Worm (Caenorhabditis elegans) whole organism, L2 larva: Measurements from ENCODE around the gene nlg-1.
A peak's percentile ranks its signal among the peaks of the same experiment; 100 is the strongest.

Experiments used
- C34F6.9 ChIP-seq: fragments of 150-350 bp; optimal IDR thresholded peaks from 2 replicates; lab custom pipeline; 2014; ENCODE audit warnings: missing biosample characterization, missing genetic modification characterization
- F13H6.1 ChIP-seq: sonication (generic microtip); optimal IDR thresholded peaks from 2 replicates; lab custom pipeline; 2016; ENCODE audit warnings: missing genetic modification characterization, missing compliant biosample characterization
- R02D3.7 ChIP-seq: fragments of 150-350 bp; optimal IDR thresholded peaks from 2 replicates; lab custom pipeline; 2014; ENCODE audit warnings: missing biosample characterization, missing genetic modification characterization
- Y55F3AM.14 ChIP-seq: fragments of 200-800 bp; sonication (Bioruptor generic); optimal IDR thresholded peaks from 2 replicates; lab custom pipeline; 2018; ENCODE audit warnings: mild to moderate bottlenecking, missing genetic modification characterization, missing compliant biosample characterization
- blmp-1 ChIP-seq: sonication (generic microtip); optimal IDR thresholded peaks from 2 replicates; lab custom pipeline; 2017; ENCODE audit warnings: missing genetic modification characterization, mild to moderate bottlenecking, missing compliant biosample characterization, antibody characterized with exemption, moderate library complexity; ENCODE audit not compliant: insufficient read depth
- ceh-16 ChIP-seq: fragments of 150-350 bp; optimal IDR thresholded peaks from 2 replicates; lab custom pipeline; 2014; ENCODE audit warnings: missing biosample characterization, missing genetic modification characterization
- dmd-4 ChIP-seq: sonication (generic microtip); optimal IDR thresholded peaks from 2 replicates; lab custom pipeline; 2017; ENCODE audit warnings: missing biosample characterization, missing genetic modification characterization
- elt-1 ChIP-seq: fragments of 150-350 bp; optimal IDR thresholded peaks from 2 replicates; lab custom pipeline; 2014; ENCODE audit warnings: missing biosample characterization, missing genetic modification characterization
- elt-3 ChIP-seq: sonication (generic microtip); optimal IDR thresholded peaks from 2 replicates; lab custom pipeline; 2017; ENCODE audit warnings: missing biosample characterization, missing genetic modification characterization
- gmeb-1 ChIP-seq: fragments of 150-350 bp; optimal IDR thresholded peaks from 2 replicates; lab custom pipeline; 2014; ENCODE audit warnings: missing biosample characterization, missing genetic modification characterization
- lin-11 ChIP-seq: fragments of 150-350 bp; sonication (generic microtip); optimal IDR thresholded peaks from 2 replicates; lab custom pipeline; 2014; ENCODE audit warnings: missing biosample characterization, missing genetic modification characterization, inconsistent platforms, mixed read lengths
- lin-13 ChIP-seq: fragments of 150-350 bp; optimal IDR thresholded peaks from 2 replicates; lab custom pipeline; 2014; ENCODE audit warnings: missing biosample characterization, missing genetic modification reagents, missing genetic modification characterization
- lin-39 ChIP-seq: fragments of 150-350 bp; optimal IDR thresholded peaks from 2 replicates; lab custom pipeline; 2014; ENCODE audit warnings: missing biosample characterization, missing genetic modification reagents, missing genetic modification characterization
- mab-5 ChIP-seq: fragments of 150-350 bp; optimal IDR thresholded peaks from 2 replicates; lab custom pipeline; 2014; ENCODE audit warnings: missing biosample characterization, missing genetic modification characterization
- mbf-1 ChIP-seq: sonication (generic microtip); optimal IDR thresholded peaks from 2 replicates; lab custom pipeline; 2017; ENCODE audit warnings: missing biosample characterization, missing genetic modification characterization
- mdl-1 ChIP-seq, 2 experiments: fragments of 150-350 bp in 1 of 2; sonication (generic microtip) in 1 of 2; optimal IDR thresholded peaks; 2 replicates each; lab custom pipeline; 2017; ENCODE audit warnings: missing biosample characterization in 2 of 2, missing genetic modification characterization in 2 of 2
- nhr-10 ChIP-seq: sonication (generic microtip); optimal IDR thresholded peaks from 2 replicates; lab custom pipeline; 2017; ENCODE audit warnings: missing biosample characterization, missing genetic modification characterization
- nhr-12 ChIP-seq: fragments of 150-350 bp; optimal IDR thresholded peaks from 2 replicates; lab custom pipeline; 2014; ENCODE audit warnings: missing biosample characterization, missing genetic modification characterization
- nhr-129 ChIP-seq: fragments of 150-350 bp; optimal IDR thresholded peaks from 2 replicates; lab custom pipeline; 2014; ENCODE audit warnings: missing biosample characterization, missing genetic modification characterization
- nhr-237 ChIP-seq: fragments of 150-350 bp; optimal IDR thresholded peaks from 2 replicates; lab custom pipeline; 2014; ENCODE audit warnings: missing biosample characterization, missing genetic modification characterization
- nhr-6 ChIP-seq: fragments of 150-350 bp; optimal IDR thresholded peaks from 2 replicates; lab custom pipeline; 2014; ENCODE audit warnings: missing biosample characterization, missing genetic modification characterization
- nhr-77 ChIP-seq: fragments of 150-350 bp; optimal IDR thresholded peaks from 2 replicates; lab custom pipeline; 2014; ENCODE audit warnings: missing biosample characterization, missing genetic modification characterization
- sem-4 ChIP-seq: fragments of 150-350 bp; optimal IDR thresholded peaks from 2 replicates; lab custom pipeline; 2014; ENCODE audit warnings: missing biosample characterization, missing genetic modification reagents, missing genetic modification characterization
- skn-1 ChIP-seq: sonication (generic microtip); optimal IDR thresholded peaks from 2 replicates; lab custom pipeline; 2017; ENCODE audit warnings: missing biosample characterization, missing genetic modification characterization
- sma-9 ChIP-seq, 2 experiments: fragments of 150-350 bp in 1 of 2; sonication (generic microtip) in 1 of 2; optimal IDR thresholded peaks; 2 replicates each; lab custom pipeline; 2014 to 2016; ENCODE audit warnings: missing genetic modification characterization in 2 of 2, mild to moderate bottlenecking in 1 of 2, missing biosample characterization in 1 of 2, missing compliant biosample characterization in 1 of 2, missing genetic modification reagents in 1 of 2, moderate library complexity in 1 of 2
- snpc-4 ChIP-seq: fragments of 150-350 bp; optimal IDR thresholded peaks from 2 replicates; lab custom pipeline; 2014; ENCODE audit warnings: missing biosample characterization, missing genetic modification characterization
- unc-39 ChIP-seq: fragments of 150-350 bp; optimal IDR thresholded peaks from 2 replicates; lab custom pipeline; 2014; ENCODE audit warnings: missing biosample characterization, missing genetic modification characterization
- zag-1 ChIP-seq: fragments of 150-350 bp; optimal IDR thresholded peaks from 2 replicates; lab custom pipeline; 2014; ENCODE audit warnings: missing biosample characterization, missing genetic modification characterization
- ztf-1 ChIP-seq: fragments of 200-800 bp; sonication (Bioruptor generic); conservative IDR thresholded peaks from 2 replicates; pipeline ENCODE4 v1.3.6; 2022; ENCODE audit warnings: missing genetic modification characterization, missing compliant biosample characterization

Gene nlg-1

DNA sequence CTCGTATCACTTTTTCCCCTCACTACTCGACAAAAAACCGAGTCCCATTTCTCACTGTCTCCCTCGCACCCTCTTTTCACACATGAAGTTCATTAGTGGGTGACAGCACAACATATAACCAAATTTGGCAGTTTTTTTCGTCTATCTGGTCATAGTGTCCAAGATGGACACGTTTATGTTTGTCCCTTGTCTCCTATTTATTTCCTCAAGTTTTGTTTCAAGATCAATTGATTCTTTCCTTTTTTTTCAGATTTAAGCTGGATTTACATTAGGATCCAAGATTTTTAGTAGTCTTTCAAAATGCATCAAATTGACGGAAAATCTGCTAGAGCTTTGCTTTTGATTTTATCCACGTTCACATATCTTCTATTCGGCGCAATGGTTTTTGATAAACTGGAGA lies 8.6 kb upstream of the nlg-1 start, which contains the start of gene twk-20:
Gene twk-20 (plus strand): TSS at position 301 of the 400 bp plus-strand sequence.
- no peak for TF ChIP-seq zag-1 (tag; lab: Kevin White, UChicago)
- no peak for TF ChIP-seq nhr-6
- TF ChIP-seq dmd-4 = no peak
- no peak for TF ChIP-seq mbf-1 (tag; lab: Kevin White, UChicago)
- TF ChIP-seq nhr-12 (tag; lab: Kevin White, UChicago) = no peak
- TF ChIP-seq nhr-77 (tag; lab: Kevin White, UChicago) = no peak
- no peak for TF ChIP-seq mab-5 (tag; lab: Kevin White, UChicago)
- TF ChIP-seq nhr-10 (tag; lab: Kevin White, UChicago) = no peak
- TF ChIP-seq skn-1 (tag; lab: Kevin White, UChicago) = no peak
- no peak for TF ChIP-seq sem-4 (tag; lab: Kevin White, UChicago)
- no peak for TF ChIP-seq C34F6.9 (tag; lab: Kevin White, UChicago)
- no peak for TF ChIP-seq Y55F3AM.14 (GFP tag; lab: Kevin White, UChicago)
- TF ChIP-seq nhr-129 (tag; lab: Kevin White, UChicago) = no peak
- no peak for TF ChIP-seq F13H6.1 (tag; lab: Kevin White, UChicago)
- TF ChIP-seq, all 48 proteins: peak for 0

DNA sequence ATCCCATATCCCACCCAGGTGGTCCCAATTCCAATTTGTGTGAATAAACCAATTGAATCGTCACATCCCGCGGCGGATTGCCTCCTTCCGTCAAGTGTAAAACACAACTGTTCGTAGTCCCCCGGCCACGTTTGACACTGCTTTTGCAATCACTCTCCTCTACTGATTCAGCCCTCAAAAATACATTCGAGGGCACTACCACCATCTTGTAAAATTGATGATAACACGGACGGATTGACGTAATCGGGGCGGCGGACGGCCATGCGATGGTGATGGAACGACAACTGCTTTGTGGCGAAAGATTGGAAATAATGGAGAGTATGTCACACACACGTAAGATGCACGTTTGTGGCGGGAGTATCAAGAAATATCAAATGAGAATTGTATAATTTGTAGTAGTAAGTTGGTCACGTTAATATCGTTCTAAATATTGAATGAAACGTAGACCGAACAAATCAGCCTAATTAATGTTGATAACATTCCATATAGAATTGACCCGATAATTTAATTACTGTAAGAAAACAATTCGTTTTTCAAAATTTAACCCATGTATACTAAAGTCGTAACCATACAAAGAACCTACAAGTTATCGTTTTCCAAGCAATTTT lies 7.5 kb upstream of the nlg-1 start:
- TF ChIP-seq unc-39 (no peak), lin-39 (tag; lab: Kevin White, UChicago) (peak; percentile 9), nhr-129 (tag; lab: Kevin White, UChicago) (peak; percentile 53), lin-13 (GFP tag; lab: Kevin White, UChicago) (no peak), gmeb-1 (tag; lab: Kevin White, UChicago) (no peak), R02D3.7 (no peak), F13H6.1 (tag; lab: Kevin White, UChicago) (peak; percentile 69), sem-4 (tag; lab: Kevin White, UChicago) (peak; percentile 11), sma-9 (GFP tag; optimal IDR thresholded peaks at IDR 0.05; lab: Kevin White, UChicago) (peak; percentile 31), sma-9 (tag; optimal IDR thresholded peaks at IDR 0.05; lab: Kevin White, UChicago) (no peak), elt-3 (tag; lab: Kevin White, UChicago) (no peak), ztf-1 (no peak), mdl-1 (tag; optimal IDR thresholded peaks at IDR 0.05; lab: Kevin White, UChicago) (no peak), C34F6.9 (tag; lab: Kevin White, UChicago) (peak; percentile 17)

DNA sequence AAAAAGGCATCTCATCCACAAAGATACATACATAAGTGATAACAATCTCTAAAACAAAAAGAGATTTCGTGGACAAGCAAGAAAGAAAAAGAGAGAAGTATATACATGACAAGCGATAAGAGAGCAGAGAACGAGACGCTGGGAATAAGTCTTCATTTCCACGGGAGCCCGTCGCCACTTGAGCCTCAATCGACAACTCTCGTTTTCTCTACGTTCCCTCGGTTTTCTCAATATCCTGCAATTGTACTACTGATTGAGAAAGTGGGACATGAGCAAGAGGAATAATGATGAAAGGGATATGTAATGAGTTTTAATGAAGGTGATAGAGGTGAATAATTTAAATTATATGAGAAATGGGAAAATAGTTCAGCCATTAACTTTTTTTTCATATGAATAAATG lies 6.6 kb upstream of the nlg-1 start:
- TF ChIP-seq blmp-1 (tag; lab: Kevin White, UChicago) = no peak
- TF ChIP-seq F13H6.1 (tag; lab: Kevin White, UChicago) = peak; percentile 24
- no peak for TF ChIP-seq nhr-237
- TF ChIP-seq elt-1 (tag; lab: Kevin White, UChicago) = no peak
- no peak for TF ChIP-seq skn-1 (tag; lab: Kevin White, UChicago)
- peak; percentile 21 for TF ChIP-seq sma-9 (GFP tag; optimal IDR thresholded peaks at IDR 0.05; lab: Kevin White, UChicago)
- no peak for TF ChIP-seq sma-9 (tag; optimal IDR thresholded peaks at IDR 0.05; lab: Kevin White, UChicago)

DNA sequence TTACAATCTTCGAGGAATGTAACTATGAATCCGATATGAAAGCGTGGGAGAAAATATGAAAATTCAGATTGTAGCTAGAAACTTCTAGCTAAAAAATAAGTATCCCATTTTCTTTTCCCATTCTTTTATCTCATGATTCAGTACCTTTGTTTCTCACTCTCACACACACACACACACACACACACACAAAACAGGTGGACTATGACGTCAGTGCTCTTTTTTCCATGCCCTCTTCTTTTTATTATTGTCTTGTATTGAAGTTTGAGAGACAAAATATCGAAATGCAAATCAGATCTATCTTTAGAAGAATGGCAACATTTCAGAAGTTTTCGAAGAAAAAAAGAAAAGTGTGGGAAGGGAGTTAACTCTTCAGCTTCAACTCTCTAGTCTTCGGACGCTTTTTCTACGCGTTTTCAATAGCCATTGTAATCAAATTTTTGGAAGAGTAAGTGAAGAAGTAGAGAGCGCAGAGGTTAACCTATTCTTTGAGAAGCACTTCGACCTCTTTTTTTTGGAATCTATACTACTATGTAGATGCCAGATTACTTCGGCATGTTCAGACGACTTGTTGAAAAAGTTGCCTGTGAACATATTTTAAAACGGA lies 3.0 kb upstream of the nlg-1 start:
- TF ChIP-seq sma-9 (GFP tag; optimal IDR thresholded peaks at IDR 0.05; lab: Kevin White, UChicago) (peak; percentile 40), sma-9 (tag; optimal IDR thresholded peaks at IDR 0.05; lab: Kevin White, UChicago) (no peak), C34F6.9 (tag; lab: Kevin White, UChicago) (peak; percentile 22), lin-11 (tag; lab: Kevin White, UChicago) (no peak), F13H6.1 (tag; lab: Kevin White, UChicago) (peak; percentile 7)

DNA sequence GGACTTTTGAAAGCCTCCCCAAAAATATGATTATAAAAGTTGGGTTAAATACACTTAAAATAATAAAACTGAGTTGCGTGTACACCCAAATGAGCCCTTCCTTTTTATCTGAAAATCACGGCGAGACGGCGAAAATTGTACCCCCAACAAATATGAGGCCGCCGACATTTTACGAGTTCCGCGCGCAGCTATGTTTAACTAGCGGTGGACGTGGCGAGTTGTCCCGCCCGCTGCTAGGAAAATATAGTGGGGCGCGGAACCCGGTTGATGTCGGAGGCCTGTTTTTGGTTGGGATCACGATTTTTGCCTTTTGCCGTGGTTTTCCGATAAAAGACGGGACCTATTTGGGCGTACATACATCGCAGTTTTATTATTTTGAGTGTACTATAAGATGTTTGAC lies 2.1 kb upstream of the nlg-1 start:
- peak; percentile 58 for TF ChIP-seq snpc-4 (tag; lab: Kevin White, UChicago)
- no peak for TF ChIP-seq lin-11 (tag; lab: Kevin White, UChicago)

DNA sequence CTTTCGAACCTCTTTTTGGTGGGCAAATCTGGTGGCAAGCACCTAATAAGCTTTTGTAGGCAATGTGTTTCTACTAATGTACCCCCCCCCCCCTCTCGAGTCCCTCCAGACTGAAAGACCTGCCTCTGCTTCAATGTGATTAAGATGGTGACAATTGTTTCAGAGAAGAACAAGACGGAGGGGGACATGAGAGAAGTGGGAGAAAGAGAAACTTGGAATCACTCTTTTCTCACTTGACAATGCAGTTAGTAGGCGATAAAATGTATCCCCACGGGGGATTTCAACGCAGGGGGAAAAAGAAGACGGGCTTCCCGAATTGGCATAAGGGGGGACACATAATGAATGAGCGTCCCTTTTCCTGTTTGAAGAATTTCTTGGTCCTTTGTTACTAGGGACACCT lies 1.3 kb upstream of the nlg-1 start:
- TF ChIP-seq sem-4 (tag; lab: Kevin White, UChicago) (no peak), skn-1 (tag; lab: Kevin White, UChicago) (no peak), ceh-16 (tag; lab: Kevin White, UChicago) (no peak)
